Worm (Caenorhabditis elegans) whole organism, L3 larva: ENCODE data around the gene uda-1.

ENCODE experiments used
- R02D3.7 ChIP-seq: fragments of 150-350 bp; optimal IDR thresholded peaks from 2 replicates; lab custom pipeline; 2014; ENCODE audit warnings: missing biosample characterization, missing genetic modification characterization
- ZK546.5 ChIP-seq: sonication (generic microtip); optimal IDR thresholded peaks from 2 replicates; lab custom pipeline; 2017; ENCODE audit warnings: missing biosample characterization, missing genetic modification characterization
- aly-2 ChIP-seq: fragments of 150-350 bp; optimal IDR thresholded peaks from 2 replicates; lab custom pipeline; 2014; ENCODE audit warnings: missing biosample characterization, missing genetic modification characterization
- ama-1 ChIP-seq: fragments of 150-350 bp; optimal IDR thresholded peaks from 2 replicates; lab custom pipeline; 2018
- ceh-16 ChIP-seq: sonication (generic microtip); optimal IDR thresholded peaks from 2 replicates; lab custom pipeline; 2017; ENCODE audit warnings: missing biosample characterization, missing genetic modification characterization
- ceh-82 ChIP-seq: fragments of 150-350 bp; optimal IDR thresholded peaks from 2 replicates; lab custom pipeline; 2014; ENCODE audit warnings: missing biosample characterization, missing genetic modification characterization
- daf-12 ChIP-seq: fragments of 150-350 bp; optimal IDR thresholded peaks from 2 replicates; lab custom pipeline; 2014; ENCODE audit warnings: missing biosample characterization, missing genetic modification reagents, missing genetic modification characterization
- egl-5 ChIP-seq: fragments of 150-350 bp; optimal IDR thresholded peaks from 2 replicates; lab custom pipeline; 2017; ENCODE audit warnings: missing biosample characterization, missing genetic modification reagents, missing genetic modification characterization, inconsistent platforms
- elt-1 ChIP-seq: fragments of 150-350 bp; optimal IDR thresholded peaks from 2 replicates; lab custom pipeline; 2014; ENCODE audit warnings: missing biosample characterization, missing genetic modification characterization
- elt-2 ChIP-seq: sonication (generic microtip); optimal IDR thresholded peaks from 2 replicates; lab custom pipeline; 2016; ENCODE audit warnings: missing genetic modification reagents, mild to moderate bottlenecking, missing genetic modification characterization, missing compliant biosample characterization
- fkh-2 ChIP-seq: fragments of 150-350 bp; optimal IDR thresholded peaks from 2 replicates; lab custom pipeline; 2014; ENCODE audit warnings: missing biosample characterization, missing genetic modification reagents, missing genetic modification characterization
- hmg-11 ChIP-seq: sonication (generic microtip); optimal IDR thresholded peaks from 2 replicates; lab custom pipeline; 2016; ENCODE audit warnings: missing genetic modification characterization, missing compliant biosample characterization
- jun-1 ChIP-seq: fragments of 150-350 bp; optimal IDR thresholded peaks from 2 replicates; lab custom pipeline; 2014; ENCODE audit warnings: missing biosample characterization, missing genetic modification reagents, missing genetic modification characterization
- lin-15B ChIP-seq: fragments of 150-350 bp; optimal IDR thresholded peaks from 2 replicates; lab custom pipeline; 2014; ENCODE audit warnings: missing biosample characterization, missing genetic modification characterization
- lin-39 ChIP-seq: fragments of 150-350 bp; optimal IDR thresholded peaks from 2 replicates; lab custom pipeline; 2018; ENCODE audit warnings: missing biosample characterization, missing genetic modification reagents, missing genetic modification characterization
- nfya-1 ChIP-seq: sonication (generic microtip); optimal IDR thresholded peaks from 2 replicates; lab custom pipeline; 2017; ENCODE audit warnings: missing genetic modification characterization, mild to moderate bottlenecking, missing compliant biosample characterization, antibody characterized with exemption, moderate library complexity; ENCODE audit not compliant: insufficient read depth
- nhr-11 ChIP-seq: fragments of 150-350 bp; optimal IDR thresholded peaks from 2 replicates; lab custom pipeline; 2014; ENCODE audit warnings: missing biosample characterization, missing genetic modification characterization
- nhr-12 ChIP-seq: fragments of 150-350 bp; optimal IDR thresholded peaks from 2 replicates; lab custom pipeline; 2014; ENCODE audit warnings: missing biosample characterization, missing genetic modification characterization
- nhr-237 ChIP-seq: fragments of 150-350 bp; optimal IDR thresholded peaks from 2 replicates; lab custom pipeline; 2014; ENCODE audit warnings: missing biosample characterization, missing genetic modification characterization
- nhr-25 ChIP-seq: sonication (generic microtip); optimal IDR thresholded peaks from 2 replicates; lab custom pipeline; 2017; ENCODE audit warnings: missing biosample characterization, missing genetic modification characterization
- nhr-28 ChIP-seq: fragments of 150-350 bp; optimal IDR thresholded peaks from 2 replicates; lab custom pipeline; 2014; ENCODE audit warnings: missing biosample characterization, missing genetic modification characterization
- nhr-76 ChIP-seq: fragments of 150-350 bp; sonication (generic microtip); optimal IDR thresholded peaks from 5 replicates; lab custom pipeline; 2014; ENCODE audit warnings: missing biosample characterization, missing genetic modification characterization
- pha-4 ChIP-seq: fragments of 150-350 bp; optimal IDR thresholded peaks from 2 replicates; lab custom pipeline; 2014; ENCODE audit warnings: missing biosample characterization, missing genetic modification reagents, missing genetic modification characterization
- pqm-1 ChIP-seq: fragments of 150-350 bp; optimal IDR thresholded peaks from 2 replicates; lab custom pipeline; 2017; ENCODE audit warnings: missing biosample characterization, missing genetic modification characterization, inconsistent platforms
- sea-2 ChIP-seq: fragments of 150-350 bp; sonication (generic microtip); optimal IDR thresholded peaks from 4 replicates; lab custom pipeline; 2014; ENCODE audit warnings: missing biosample characterization, missing genetic modification reagents, missing genetic modification characterization
- skn-1 ChIP-seq: fragments of 150-350 bp; optimal IDR thresholded peaks from 2 replicates; lab custom pipeline; 2014; ENCODE audit warnings: missing biosample characterization, missing genetic modification characterization
- tbx-2 ChIP-seq: sonication (generic microtip); optimal IDR thresholded peaks from 2 replicates; lab custom pipeline; 2016; ENCODE audit warnings: mild to moderate bottlenecking, missing genetic modification characterization, missing compliant biosample characterization
- unc-62 ChIP-seq: fragments of 150-350 bp; sonication (generic microtip); optimal IDR thresholded peaks from 4 replicates; lab custom pipeline; 2014; ENCODE audit warnings: missing biosample characterization, missing genetic modification reagents, missing genetic modification characterization
- ztf-11 ChIP-seq: fragments of 150-350 bp; optimal IDR thresholded peaks from 2 replicates; lab custom pipeline; 2014; ENCODE audit warnings: missing biosample characterization, missing genetic modification characterization
- ztf-4 ChIP-seq: fragments of 150-350 bp; optimal IDR thresholded peaks from 2 replicates; lab custom pipeline; 2014; ENCODE audit warnings: missing biosample characterization, missing genetic modification characterization

uda-1 gene

DNA sequence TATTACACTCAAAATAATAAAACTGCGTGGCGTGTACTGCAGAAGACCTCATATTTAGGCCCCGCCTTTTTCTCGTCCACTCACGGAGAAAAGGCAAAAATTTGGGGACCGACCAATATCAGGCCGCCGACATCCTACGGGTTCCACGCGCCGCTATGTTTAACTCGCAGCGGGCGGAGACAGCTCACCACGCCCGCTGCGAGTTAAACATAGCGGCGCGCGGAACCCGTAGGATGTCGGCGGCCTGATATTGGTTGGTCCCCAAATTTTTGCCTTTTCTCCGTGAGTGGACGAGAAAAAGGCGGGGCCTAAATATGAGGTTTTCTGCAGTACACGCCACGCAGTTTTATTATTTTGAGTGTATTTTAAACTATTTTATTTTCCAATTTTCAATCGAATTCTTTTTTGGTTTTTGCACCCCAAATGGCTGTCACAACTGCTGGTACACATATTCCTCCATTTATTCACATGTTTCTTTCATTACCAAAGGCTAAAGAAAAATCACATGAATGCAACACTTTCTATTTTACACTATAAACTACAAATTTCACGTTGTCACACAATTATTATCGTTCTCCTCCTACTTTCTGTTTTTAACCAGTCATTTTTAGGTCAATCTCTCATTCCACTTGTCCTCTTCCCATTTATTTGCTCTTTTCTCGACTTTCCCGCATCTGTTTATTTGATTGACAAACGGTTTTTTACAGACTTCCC is at the start of gene uda-1:
TSS of gene uda-1 (plus strand) at position 708 of the 714 bp plus-strand sequence.
- peak; percentile 53 for TF ChIP-seq pha-4 (tag; lab: Kevin White, UChicago)
- TF ChIP-seq, all 47 proteins: peak for 1; not testable (repeated sequence) for 46

DNA sequence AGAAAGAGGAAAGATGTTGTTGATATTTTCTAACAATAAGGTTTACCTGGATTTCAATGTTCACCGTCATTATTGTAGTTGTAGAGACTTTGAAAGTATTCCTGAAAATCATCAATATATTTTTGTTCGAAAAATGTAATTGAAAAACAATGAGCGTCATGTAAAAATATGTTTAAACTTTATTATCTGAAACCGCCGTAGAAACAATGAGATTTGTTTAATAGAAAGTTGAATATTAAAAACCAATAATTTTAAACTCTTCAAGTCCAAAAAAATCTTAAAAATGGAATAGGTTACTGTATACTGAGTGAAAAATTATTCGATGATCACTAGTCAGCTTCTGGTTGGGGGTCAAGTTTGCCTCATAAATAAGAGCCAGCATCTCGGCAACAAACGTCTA is 46.3 kb upstream of the uda-1 start, which contains the start of gene anmt-3:
TSS of gene anmt-3 (minus strand) at position 101 of the 400 bp plus-strand sequence.
- TF ChIP-seq ceh-82 (no peak), nhr-76 (no peak), tbx-2 (no peak), hmg-11 (tag; lab: Kevin White, UChicago) (no peak), ZK546.5 (tag; lab: Kevin White, UChicago) (no peak), sea-2 (GFP tag; lab: Kevin White, UChicago) (no peak)

ce11 chrV:9958654-9959053 is 45.9 kb upstream of the uda-1 start:
- peak; percentile 37 for TF ChIP-seq nhr-11 (tag; lab: Kevin White, UChicago)
- TF ChIP-seq egl-5: peak; percentile 22
- TF ChIP-seq nhr-25 (tag; lab: Kevin White, UChicago): no peak

DNA sequence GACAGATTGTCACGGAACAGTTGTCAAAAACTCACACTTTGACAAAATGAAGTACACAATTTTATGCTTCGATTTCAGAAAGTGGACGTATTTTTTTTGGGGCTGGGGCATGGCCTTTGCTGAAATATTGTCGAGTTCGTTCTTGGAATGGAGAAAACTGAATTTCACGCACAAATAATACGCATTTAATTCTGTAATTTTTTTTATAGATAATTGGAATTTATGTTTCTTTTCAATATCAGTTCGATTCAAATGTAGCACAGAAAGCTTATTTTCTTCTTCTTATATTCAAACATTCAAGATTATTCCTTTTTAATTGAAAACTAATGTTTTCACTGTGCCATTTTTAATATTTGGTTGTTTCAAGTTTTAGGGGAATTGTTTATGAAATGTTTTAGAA is 44.2 kb upstream of the uda-1 start, which contains the start of gene T07C12.10:
TSS of gene T07C12.10 (minus strand) at position 101 of the 400 bp plus-strand sequence.
- TF ChIP-seq ztf-4 (no peak), fkh-2 (tag; lab: Kevin White, UChicago) (no peak), tbx-2 (no peak), ama-1 (lab: Kevin White, UChicago) (no peak), jun-1 (no peak), R02D3.7 (tag; lab: Kevin White, UChicago) (no peak), pqm-1 (no peak), nhr-12 (tag; lab: Kevin White, UChicago) (no peak), lin-39 (tag; lab: Kevin White, UChicago) (no peak), aly-2 (tag; lab: Kevin White, UChicago) (no peak), pha-4 (tag; lab: Kevin White, UChicago) (no peak), elt-2 (tag; lab: Kevin White, UChicago) (no peak), ceh-16 (tag; lab: Kevin White, UChicago) (no peak), unc-62 (GFP tag; lab: Kevin White, UChicago) (no peak), ztf-11 (tag; lab: Kevin White, UChicago) (no peak), nhr-237 (tag; lab: Kevin White, UChicago) (no peak), elt-1 (tag; lab: Kevin White, UChicago) (no peak), nfya-1 (tag; lab: Kevin White, UChicago) (no peak), lin-15B (no peak), nhr-28 (tag; lab: Kevin White, UChicago) (no peak)

DNA sequence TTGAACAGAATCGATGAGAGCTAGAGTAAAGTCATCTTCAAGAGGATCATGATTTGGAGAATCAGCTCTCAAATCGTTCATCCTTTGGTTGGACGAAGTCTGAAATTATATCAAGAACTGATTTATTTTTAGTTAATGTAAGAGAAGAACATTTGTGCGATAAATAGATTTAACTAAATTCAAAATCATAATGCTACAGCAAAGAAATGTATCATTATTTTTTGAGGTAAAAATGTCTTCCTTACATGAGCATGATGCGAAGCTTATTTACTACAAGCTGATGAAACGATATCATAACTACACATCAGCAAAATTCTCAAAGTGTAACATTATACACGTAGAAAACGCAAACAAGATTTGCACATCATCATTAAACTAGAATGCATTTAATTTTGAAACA is 42.2 kb upstream of the uda-1 start, which contains the start of gene madf-4:
TSS of gene madf-4 (minus strand) at position 101 of the 400 bp plus-strand sequence.
- TF ChIP-seq nhr-28 (tag; lab: Kevin White, UChicago): no peak
- TF ChIP-seq daf-12: no peak
- TF ChIP-seq nhr-76: no peak
- no peak for TF ChIP-seq unc-62 (GFP tag; lab: Kevin White, UChicago)
- no peak for TF ChIP-seq skn-1
- TF ChIP-seq, all 47 proteins: peak for 0

DNA sequence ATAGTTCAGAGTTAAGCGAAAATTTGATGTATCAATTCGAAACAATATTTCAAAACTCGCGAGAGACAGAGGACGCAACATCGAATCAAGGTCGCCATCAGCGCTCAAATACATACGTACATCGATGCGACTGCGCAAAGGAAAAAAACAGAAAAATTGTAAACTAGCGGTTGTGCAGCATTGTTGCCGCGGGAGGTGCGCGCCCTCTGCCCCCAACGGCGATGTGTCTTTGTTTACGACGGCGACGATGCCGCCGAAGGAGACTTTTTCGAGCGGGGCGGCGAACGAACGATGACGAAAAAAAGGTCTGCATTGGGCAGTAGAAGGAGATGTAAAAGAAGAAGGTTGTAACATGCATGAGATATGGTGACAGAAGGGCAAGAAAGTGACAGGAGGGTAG is 41.6 kb upstream of the uda-1 start:
- TF ChIP-seq ztf-11 (tag; lab: Kevin White, UChicago) (no peak), nhr-25 (tag; lab: Kevin White, UChicago) (peak; percentile 69)
